Worm (Caenorhabditis elegans) whole organism, L2 larva: Measurements from ENCODE around the gene Y38H8A.1.
A peak's percentile ranks its signal among the peaks of the same experiment; 100 is the strongest.
"Not testable (repeated sequence)": the region's sequence is repeated elsewhere in the genome, so short reads cannot be mapped to it uniquely, and the experiment has no call there.

ENCODE experiments used
- C34F6.9 ChIP-seq: fragments of 150-350 bp; optimal IDR thresholded peaks from 2 replicates; lab custom pipeline; 2014; ENCODE audit warnings: missing biosample characterization, missing genetic modification characterization
- F13H6.1 ChIP-seq: sonication (generic microtip); optimal IDR thresholded peaks from 2 replicates; lab custom pipeline; 2016; ENCODE audit warnings: missing genetic modification characterization, missing compliant biosample characterization
- Y55F3AM.14 ChIP-seq: fragments of 200-800 bp; sonication (Bioruptor generic); optimal IDR thresholded peaks from 2 replicates; lab custom pipeline; 2018; ENCODE audit warnings: mild to moderate bottlenecking, missing genetic modification characterization, missing compliant biosample characterization
- ZK546.5 ChIP-seq: sonication (generic microtip); optimal IDR thresholded peaks from 2 replicates; lab custom pipeline; 2017; ENCODE audit warnings: missing biosample characterization, missing genetic modification characterization
- aly-2 ChIP-seq: fragments of 150-350 bp; optimal IDR thresholded peaks from 2 replicates; lab custom pipeline; 2014; ENCODE audit warnings: missing biosample characterization, missing genetic modification characterization
- ama-1 ChIP-seq: fragments of 150-350 bp; optimal IDR thresholded peaks from 2 replicates; lab custom pipeline; 2018; ENCODE audit warnings: inconsistent platforms
- blmp-1 ChIP-seq: sonication (generic microtip); optimal IDR thresholded peaks from 2 replicates; lab custom pipeline; 2017; ENCODE audit warnings: missing genetic modification characterization, mild to moderate bottlenecking, missing compliant biosample characterization, antibody characterized with exemption, moderate library complexity; ENCODE audit not compliant: insufficient read depth
- ceh-16 ChIP-seq: fragments of 150-350 bp; optimal IDR thresholded peaks from 2 replicates; lab custom pipeline; 2014; ENCODE audit warnings: missing biosample characterization, missing genetic modification characterization
- ceh-82 ChIP-seq: fragments of 150-350 bp; optimal IDR thresholded peaks from 2 replicates; lab custom pipeline; 2014; ENCODE audit warnings: missing biosample characterization, missing genetic modification characterization
- crh-2 ChIP-seq: sonication (generic microtip); optimal IDR thresholded peaks from 2 replicates; lab custom pipeline; 2017; ENCODE audit warnings: missing biosample characterization, missing genetic modification characterization
- egl-27 ChIP-seq: sonication (generic microtip); optimal IDR thresholded peaks from 3 replicates; lab custom pipeline; 2017; ENCODE audit warnings: missing biosample characterization, missing genetic modification reagents, missing genetic modification characterization
- elt-1 ChIP-seq: fragments of 150-350 bp; optimal IDR thresholded peaks from 2 replicates; lab custom pipeline; 2014; ENCODE audit warnings: missing biosample characterization, missing genetic modification characterization
- elt-3 ChIP-seq: sonication (generic microtip); optimal IDR thresholded peaks from 2 replicates; lab custom pipeline; 2017; ENCODE audit warnings: missing biosample characterization, missing genetic modification characterization
- fos-1 ChIP-seq: fragments of 150-350 bp; optimal IDR thresholded peaks from 2 replicates; lab custom pipeline; 2014; ENCODE audit warnings: missing biosample characterization, missing genetic modification characterization
- gmeb-1 ChIP-seq: fragments of 150-350 bp; optimal IDR thresholded peaks from 2 replicates; lab custom pipeline; 2014; ENCODE audit warnings: missing biosample characterization, missing genetic modification characterization
- lin-11 ChIP-seq: fragments of 150-350 bp; sonication (generic microtip); optimal IDR thresholded peaks from 2 replicates; lab custom pipeline; 2014; ENCODE audit warnings: missing biosample characterization, missing genetic modification characterization, inconsistent platforms, mixed read lengths
- lin-13 ChIP-seq: fragments of 150-350 bp; optimal IDR thresholded peaks from 2 replicates; lab custom pipeline; 2014; ENCODE audit warnings: missing biosample characterization, missing genetic modification reagents, missing genetic modification characterization
- lin-39 ChIP-seq: fragments of 150-350 bp; optimal IDR thresholded peaks from 2 replicates; lab custom pipeline; 2014; ENCODE audit warnings: missing biosample characterization, missing genetic modification reagents, missing genetic modification characterization
- lsy-2 ChIP-seq, 2 experiments: fragments of 150-350 bp in 1 of 2; sonication (generic microtip) in 1 of 2; optimal IDR thresholded peaks; 2 replicates each; lab custom pipeline; 2014 to 2017; ENCODE audit warnings: missing biosample characterization in 2 of 2, missing genetic modification characterization in 2 of 2
- mbf-1 ChIP-seq: sonication (generic microtip); optimal IDR thresholded peaks from 2 replicates; lab custom pipeline; 2017; ENCODE audit warnings: missing biosample characterization, missing genetic modification characterization
- nhr-10 ChIP-seq: sonication (generic microtip); optimal IDR thresholded peaks from 2 replicates; lab custom pipeline; 2017; ENCODE audit warnings: missing biosample characterization, missing genetic modification characterization
- nhr-11 ChIP-seq: fragments of 150-350 bp; optimal IDR thresholded peaks from 2 replicates; lab custom pipeline; 2014; ENCODE audit warnings: missing biosample characterization, missing genetic modification characterization
- nhr-129 ChIP-seq: fragments of 150-350 bp; optimal IDR thresholded peaks from 2 replicates; lab custom pipeline; 2014; ENCODE audit warnings: missing biosample characterization, missing genetic modification characterization
- nhr-25 ChIP-seq: fragments of 150-350 bp; sonication (generic microtip); optimal IDR thresholded peaks from 3 replicates; lab custom pipeline; 2014; ENCODE audit warnings: missing biosample characterization, missing genetic modification characterization
- peb-1 ChIP-seq: fragments of 150-350 bp; optimal IDR thresholded peaks from 2 replicates; lab custom pipeline; 2014; ENCODE audit warnings: missing biosample characterization, missing genetic modification characterization
- sem-4 ChIP-seq: fragments of 150-350 bp; optimal IDR thresholded peaks from 2 replicates; lab custom pipeline; 2014; ENCODE audit warnings: missing biosample characterization, missing genetic modification reagents, missing genetic modification characterization
- skn-1 ChIP-seq: sonication (generic microtip); optimal IDR thresholded peaks from 2 replicates; lab custom pipeline; 2017; ENCODE audit warnings: missing biosample characterization, missing genetic modification characterization
- sma-9 ChIP-seq, 2 experiments: fragments of 150-350 bp in 1 of 2; sonication (generic microtip) in 1 of 2; optimal IDR thresholded peaks; 2 replicates each; lab custom pipeline; 2014 to 2016; ENCODE audit warnings: missing genetic modification characterization in 2 of 2, mild to moderate bottlenecking in 1 of 2, missing biosample characterization in 1 of 2, missing compliant biosample characterization in 1 of 2, missing genetic modification reagents in 1 of 2, moderate library complexity in 1 of 2
- snpc-4 ChIP-seq: fragments of 150-350 bp; optimal IDR thresholded peaks from 2 replicates; lab custom pipeline; 2014; ENCODE audit warnings: missing biosample characterization, missing genetic modification characterization
- unc-55 ChIP-seq: fragments of 150-350 bp; sonication (generic microtip); optimal IDR thresholded peaks from 3 replicates; lab custom pipeline; 2014; ENCODE audit warnings: missing biosample characterization, missing genetic modification reagents, missing genetic modification characterization
- zag-1 ChIP-seq: fragments of 150-350 bp; optimal IDR thresholded peaks from 2 replicates; lab custom pipeline; 2014; ENCODE audit warnings: missing biosample characterization, missing genetic modification characterization
- ztf-4 ChIP-seq: fragments of 150-350 bp; optimal IDR thresholded peaks from 2 replicates; lab custom pipeline; 2014; ENCODE audit warnings: missing biosample characterization, missing genetic modification characterization

The Y38H8A.1 gene

ce11 chrIV:13482469-13482868 lies at the start of gene Y38H8A.1:
Y38H8A.1 (plus strand) TSS chrIV:13482769.
- TF ChIP-seq peb-1 (tag; lab: Kevin White, UChicago) (no peak), blmp-1 (tag; lab: Kevin White, UChicago) (no peak), mbf-1 (tag; lab: Kevin White, UChicago) (no peak), zag-1 (tag; lab: Kevin White, UChicago) (no peak), ama-1 (lab: Kevin White, UChicago) (no peak), F13H6.1 (tag; lab: Kevin White, UChicago) (no peak)
- TF ChIP-seq, all 48 proteins: peak for 0

ce11 chrIV:13433904-13434303 lies 48.7 kb upstream of the Y38H8A.1 start, which contains the start of gene K09B11.5:
K09B11.5 (minus strand) TSS chrIV:13434004.
- TF ChIP-seq egl-27 (tag; lab: Kevin White, UChicago); lsy-2 (tag; optimal IDR thresholded peaks at IDR 0.05; lab: Kevin White, UChicago); mbf-1 (tag; lab: Kevin White, UChicago): not testable (repeated sequence)

DNA sequence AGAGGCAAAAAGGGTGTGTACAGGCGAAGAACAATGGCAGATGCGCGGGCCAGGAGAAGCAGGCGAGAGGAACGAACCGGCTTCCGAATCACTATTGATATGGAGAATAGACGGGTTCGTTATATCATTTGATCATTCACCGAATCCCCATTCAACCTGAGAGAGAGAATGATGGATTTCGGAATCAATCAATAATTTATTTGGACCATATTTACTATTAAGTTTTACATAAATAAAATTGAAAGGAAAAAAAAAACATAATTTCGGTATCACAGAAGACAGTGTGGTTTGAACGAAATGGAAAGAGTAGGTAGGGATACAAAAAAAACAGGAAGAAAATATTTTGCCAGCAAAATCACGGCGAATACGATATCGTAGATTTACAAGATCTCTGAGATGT lies 37.3 kb upstream of the Y38H8A.1 start, which contains the start of gene mam-3:
Gene mam-3 (minus strand): TSS at position 101 of the 400 bp plus-strand sequence.
- no peak for TF ChIP-seq crh-2 (tag; lab: Kevin White, UChicago)

ce11 chrIV:13450740-13451139 lies 31.8 kb upstream of the Y38H8A.1 start:
- TF ChIP-seq zag-1 (tag; lab: Kevin White, UChicago) (no peak), ztf-4 (tag; lab: Kevin White, UChicago) (no peak), snpc-4 (tag; lab: Kevin White, UChicago) (no peak), ceh-82 (no peak), peb-1 (tag; lab: Kevin White, UChicago) (no peak)

DNA sequence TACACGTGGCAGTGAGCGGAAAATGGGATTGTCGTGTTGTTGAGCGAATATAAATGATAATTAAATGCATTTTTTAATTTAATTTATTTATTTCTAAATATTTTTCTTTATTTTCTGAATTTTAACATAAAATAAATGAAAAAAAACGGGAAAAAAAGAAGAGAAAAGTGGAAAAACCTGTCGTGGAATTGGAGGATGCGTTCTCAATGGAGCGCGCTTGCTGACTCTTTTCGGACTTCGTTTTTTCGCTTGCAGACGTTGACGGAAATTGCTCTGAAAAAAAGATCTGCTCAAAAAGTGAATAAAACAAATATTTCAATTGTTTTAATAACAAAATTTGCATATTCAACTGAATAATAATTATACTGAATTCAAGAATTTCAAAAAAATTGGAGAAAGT lies 29.1 kb upstream of the Y38H8A.1 start:
- no peak for TF ChIP-seq skn-1
- TF ChIP-seq egl-27 (tag; lab: Kevin White, UChicago) = no peak
- no peak for TF ChIP-seq nhr-11 (tag; lab: Kevin White, UChicago)
- peak; percentile 22 for TF ChIP-seq unc-55 (GFP tag; lab: Kevin White, UChicago)
- TF ChIP-seq C34F6.9 (tag; lab: Kevin White, UChicago) = peak; percentile 4
- TF ChIP-seq nhr-129 (tag; lab: Kevin White, UChicago) = peak; percentile 40
- no peak for TF ChIP-seq lin-39 (tag; lab: Kevin White, UChicago)
- peak in 1 of 2 experiments; percentile 49 for TF ChIP-seq lsy-2 (tag; optimal IDR thresholded peaks at IDR 0.05; lab: Kevin White, UChicago)

- TF ChIP-seq fos-1 (no peak), gmeb-1 (tag; lab: Kevin White, UChicago) (no peak), lin-11 (tag; lab: Kevin White, UChicago) (no peak), ceh-16 (tag; lab: Kevin White, UChicago) (no peak), sma-9 (GFP tag; optimal IDR thresholded peaks at IDR 0.05; lab: Kevin White, UChicago) (no peak), sma-9 (tag; optimal IDR thresholded peaks at IDR 0.05; lab: Kevin White, UChicago) (no peak), ama-1 (lab: Kevin White, UChicago) (no peak), mbf-1 (tag; lab: Kevin White, UChicago) (no peak), Y55F3AM.14 (GFP tag; lab: Kevin White, UChicago) (no peak), F13H6.1 (tag; lab: Kevin White, UChicago) (no peak), elt-3 (tag; lab: Kevin White, UChicago) (no peak), lin-13 (GFP tag; lab: Kevin White, UChicago) (no peak), sem-4 (tag; lab: Kevin White, UChicago) (no peak), ceh-82 (no peak), egl-27 (tag; lab: Kevin White, UChicago) (no peak), elt-1 (no peak), nhr-10 (no peak), aly-2 (tag; lab: Kevin White, UChicago) (no peak), nhr-25 (tag; lab: Kevin White, UChicago) (no peak), ZK546.5 (tag; lab: Kevin White, UChicago) (no peak)
Measured at ce11 chrIV:13454698-13455097, 27.9 kb upstream of the Y38H8A.1 start, which contains the start of gene uso-1. uso-1 (minus strand) TSS chrIV:13454798.
